In genomic region chrII:8384344-8384743, ce11 we compare ENCODE assay signal across 1 worm cellular context.
TF ChIP-seq lines count a peak whose summit lies in the region.

No protein-coding gene starts in this region.

TF ChIP-seq in whole organism, L4 larva, 104 proteins besides CTCF, POLR2A, EP300 and RAD21 (continued from another document):
- TF ChIP-seq ceh-44 (GFP tag; IDR thresholded peaks at IDR 0.05; lab: Robert Waterston, UW) (no peak), nhr-11 (tag; optimal IDR thresholded peaks at IDR 0.05; lab: Kevin White, UChicago) (no peak), D1046.2 (GFP tag; IDR thresholded peaks at IDR 0.05; lab: Robert Waterston, UW) (no peak), lir-3 (tag; optimal IDR thresholded peaks at IDR 0.05; lab: Kevin White, UChicago) (no peak), mxl-2 (GFP tag; conservative IDR thresholded peaks at IDR 0.05; lab: Robert Waterston, UW) (no peak), nhr-25 (tag; optimal IDR thresholded peaks at IDR 0.05; lab: Kevin White, UChicago; ENCODE audit: borderline replicate concordance, insufficient read depth) (no peak), mxl-3 (GFP tag; optimal IDR thresholded peaks at IDR 0.05; lab: Kevin White, UChicago) (peak; percentile 2), tra-1 (GFP tag; IDR thresholded peaks at IDR 0.05; lab: Robert Waterston, UW) (peak; percentile 25; the same call in 1 of the 2 replicates), jun-1 (tag; optimal IDR thresholded peaks at IDR 0.05; lab: Kevin White, UChicago) (no peak), daf-8 (GFP tag; IDR thresholded peaks at IDR 0.05; lab: Robert Waterston, UW) (no peak), aha-1 (tag; lab: Kevin White, UChicago) (peak; percentile 72), pqm-1 (tag; optimal IDR thresholded peaks at IDR 0.05; lab: Kevin White, UChicago) (peak; percentile 81), lin-13 (GFP tag; optimal IDR thresholded peaks at IDR 0.05; lab: Kevin White, UChicago) (no peak), ZK337.2 (GFP tag; IDR thresholded peaks at IDR 0.05; lab: Robert Waterston, UW) (no peak), F49E8.2 (tag; optimal IDR thresholded peaks at IDR 0.05; lab: Kevin White, UChicago; ENCODE audit: borderline replicate concordance) (no peak), zip-2 (tag; optimal IDR thresholded peaks at IDR 0.05; lab: Kevin White, UChicago) (no peak), nhr-102 (tag; optimal IDR thresholded peaks at IDR 0.05; lab: Kevin White, UChicago) (peak; percentile 43), lin-39 (tag; optimal IDR thresholded peaks at IDR 0.05; lab: Kevin White, UChicago) (no peak), dpl-1 (GFP tag; optimal IDR thresholded peaks at IDR 0.05; lab: Kevin White, UChicago) (no peak), snpc-1.2 (GFP tag; IDR thresholded peaks at IDR 0.05; lab: Robert Waterston, UW) (no peak), ama-1 (optimal IDR thresholded peaks at IDR 0.05; lab: Kevin White, UChicago) (no peak), Y75B8A.6 (GFP tag; IDR thresholded peaks at IDR 0.05; lab: Robert Waterston, UW) (no peak), zfp-3 (GFP tag; conservative IDR thresholded peaks at IDR 0.05; lab: Robert Waterston, UW) (no peak), Y105C5A.15 (GFP tag; IDR thresholded peaks at IDR 0.05; lab: Robert Waterston, UW) (no peak), unc-62 (GFP tag; optimal IDR thresholded peaks at IDR 0.05 in 1 of 2; lab: Kevin White, UChicago) (no peak), unc-62 (tag; optimal IDR thresholded peaks at IDR 0.05; lab: Kevin White, UChicago) (no peak), ctbp-1 (GFP tag; IDR thresholded peaks at IDR 0.05; lab: Robert Waterston, UW) (no peak), ceh-28 (tag; optimal IDR thresholded peaks at IDR 0.05; lab: Kevin White, UChicago) (no peak), egl-43 (GFP tag; IDR thresholded peaks at IDR 0.05; lab: Robert Waterston, UW) (no peak), hmg-1.1 (GFP tag; IDR thresholded peaks at IDR 0.05; lab: Robert Waterston, UW) (no peak), mep-1 (tag; optimal IDR thresholded peaks at IDR 0.05; lab: Kevin White, UChicago) (no peak), attf-4 (tag; optimal IDR thresholded peaks at IDR 0.05; lab: Kevin White, UChicago) (no peak), hif-1 (tag; optimal IDR thresholded peaks at IDR 0.05; lab: Kevin White, UChicago) (no peak), tag-97 (GFP tag; IDR thresholded peaks at IDR 0.05; lab: Robert Waterston, UW) (no peak), Y48G9A.11 (GFP tag; IDR thresholded peaks at IDR 0.05; lab: Robert Waterston, UW) (no peak), nhr-42 (GFP tag; IDR thresholded peaks at IDR 0.05; lab: Robert Waterston, UW) (no peak), ztf-11 (tag; optimal IDR thresholded peaks at IDR 0.05; lab: Kevin White, UChicago) (no peak), nhr-10 (tag; optimal IDR thresholded peaks at IDR 0.05; lab: Kevin White, UChicago) (no peak), ceh-82 (tag; optimal IDR thresholded peaks at IDR 0.05; lab: Kevin White, UChicago) (no peak), mdt-29 (GFP tag; IDR thresholded peaks at IDR 0.05; lab: Robert Waterston, UW) (no peak), fos-1 (tag; optimal IDR thresholded peaks at IDR 0.05; lab: Kevin White, UChicago) (no peak), aly-2 (tag; optimal IDR thresholded peaks at IDR 0.05; lab: Kevin White, UChicago) (no peak), ZK546.5 (tag; optimal IDR thresholded peaks at IDR 0.05; lab: Kevin White, UChicago) (no peak), F10B5.3 (tag; optimal IDR thresholded peaks at IDR 0.05; lab: Kevin White, UChicago) (no peak), dmd-6 (GFP tag; IDR thresholded peaks at IDR 0.05; lab: Robert Waterston, UW) (peak; percentile 88), nhr-41 (GFP tag; IDR thresholded peaks at IDR 0.05; lab: Robert Waterston, UW) (no peak), dve-1 (tag; optimal IDR thresholded peaks at IDR 0.05; lab: Kevin White, UChicago; ENCODE audit: insufficient read depth) (peak; percentile 66), lin-1 (GFP tag; IDR thresholded peaks at IDR 0.05; lab: Robert Waterston, UW) (no peak), hlh-11 (tag; optimal IDR thresholded peaks at IDR 0.05; lab: Kevin White, UChicago) (peak; percentile 78), Y5F2A.4 (GFP tag; optimal IDR thresholded peaks at IDR 0.05; lab: Kevin White, UChicago) (no peak), fkh-10 (GFP tag; optimal IDR thresholded peaks at IDR 0.05; lab: Kevin White, UChicago) (no peak), F26F4.8 (GFP tag; conservative IDR thresholded peaks at IDR 0.05; lab: Robert Waterston, UW) (no peak), unc-39 (tag; optimal IDR thresholded peaks at IDR 0.05; lab: Kevin White, UChicago) (no peak), zfp-2 (tag; optimal IDR thresholded peaks at IDR 0.05; lab: Kevin White, UChicago) (no peak), ceh-32 (tag; optimal IDR thresholded peaks at IDR 0.05; lab: Kevin White, UChicago; ENCODE audit: poor library complexity) (no peak), zip-11 (GFP tag; IDR thresholded peaks at IDR 0.05; lab: Robert Waterston, UW) (no peak), nhr-48 (tag; optimal IDR thresholded peaks at IDR 0.05; lab: Kevin White, UChicago) (peak; percentile 37), vab-7 (GFP tag; IDR thresholded peaks at IDR 0.05; lab: Robert Waterston, UW) (no peak), F44E2.7 (GFP tag; IDR thresholded peaks at IDR 0.05; lab: Robert Waterston, UW) (no peak), nhr-77 (tag; optimal IDR thresholded peaks at IDR 0.05; lab: Kevin White, UChicago) (peak; percentile 65), lin-15B (tag; optimal IDR thresholded peaks at IDR 0.05; lab: Kevin White, UChicago) (no peak), lim-7 (GFP tag; IDR thresholded peaks at IDR 0.05; lab: Robert Waterston, UW) (no peak), gei-8 (GFP tag; optimal IDR thresholded peaks at IDR 0.05; lab: Kevin White, UChicago) (no peak), unc-130 (GFP tag; optimal IDR thresholded peaks at IDR 0.05; lab: Kevin White, UChicago) (no peak), spr-3 (GFP tag; optimal IDR thresholded peaks at IDR 0.05; lab: Kevin White, UChicago) (no peak), duxl-1 (tag; optimal IDR thresholded peaks at IDR 0.05; lab: Kevin White, UChicago; ENCODE audit: poor library complexity) (no peak), dmd-8 (GFP tag; IDR thresholded peaks at IDR 0.05; lab: Robert Waterston, UW) (no peak), sdz-12 (GFP tag; optimal IDR thresholded peaks at IDR 0.05; lab: Kevin White, UChicago) (no peak), ceh-62 (tag; optimal IDR thresholded peaks at IDR 0.05; lab: Kevin White, UChicago) (no peak), T20F7.1 (GFP tag; optimal IDR thresholded peaks at IDR 0.05; lab: Kevin White, UChicago) (no peak), lin-29 (GFP tag; IDR thresholded peaks at IDR 0.05; lab: Robert Waterston, UW) (no peak), php-3 (GFP tag; IDR thresholded peaks at IDR 0.05; lab: Robert Waterston, UW) (no peak), daf-16 (GFP tag; optimal IDR thresholded peaks at IDR 0.05; lab: Kevin White, UChicago) (no peak), daf-16 (tag; optimal IDR thresholded peaks at IDR 0.05; lab: Kevin White, UChicago) (peak; percentile 36), T26A8.4 (GFP tag; IDR thresholded peaks at IDR 0.05; lab: Robert Waterston, UW) (no peak), nhr-111 (GFP tag; optimal IDR thresholded peaks at IDR 0.05; lab: Kevin White, UChicago) (no peak), nhr-28 (tag; optimal IDR thresholded peaks at IDR 0.05; lab: Kevin White, UChicago) (peak; percentile 76), madf-9 (GFP tag; conservative IDR thresholded peaks at IDR 0.05; lab: Robert Waterston, UW) (no peak), nhr-76 (tag; optimal IDR thresholded peaks at IDR 0.05; lab: Kevin White, UChicago) (no peak)
